Worm (Caenorhabditis elegans) whole organism, midembryonic: ENCODE measurements around the gene hrg-2.

Experiments
- T22C8.4 ChIP-seq: fragments of 200-800 bp; sonication (Bioruptor generic); IDR thresholded peaks from 2 replicates; pipeline ENCODE4 v1.3.6; 2022; ENCODE audit warnings: missing genetic modification characterization, missing compliant biosample characterization
- cog-1 ChIP-seq: sonication (generic microtip); optimal IDR thresholded peaks from 2 replicates; lab custom pipeline; 2016; ENCODE audit warnings: missing genetic modification characterization, missing compliant biosample characterization
- flt-1 ChIP-seq: fragments of 200-800 bp; sonication (Bioruptor generic); IDR thresholded peaks from 2 replicates; pipeline ENCODE4 v1.3.6; 2022; ENCODE audit warnings: missing genetic modification characterization, missing compliant biosample characterization
- klf-2 ChIP-seq: fragments of 200-800 bp; sonication (Bioruptor generic); conservative IDR thresholded peaks from 2 replicates; pipeline ENCODE4 v1.3.6; 2022; ENCODE audit warnings: missing genetic modification reagents, missing genetic modification characterization, missing compliant biosample characterization
- med-1 ChIP-seq: sonication (generic microtip); optimal IDR thresholded peaks from 2 replicates; lab custom pipeline; 2017; ENCODE audit warnings: missing genetic modification characterization, mild to moderate bottlenecking, missing compliant biosample characterization, antibody characterized with exemption, missing genetic modification reagents; ENCODE audit not compliant: insufficient read depth
- ref-1 ChIP-seq: fragments of 200-800 bp; sonication (Bioruptor generic); conservative IDR thresholded peaks from 2 replicates; pipeline ENCODE4 v1.3.6; 2022; ENCODE audit warnings: missing genetic modification reagents, missing genetic modification characterization, missing compliant biosample characterization
- tab-1 ChIP-seq: fragments of 200-800 bp; sonication (Bioruptor generic); IDR thresholded peaks from 2 replicates; pipeline ENCODE4 v1.3.6; 2022; ENCODE audit warnings: missing genetic modification characterization, missing compliant biosample characterization
- ztf-23 ChIP-seq: fragments of 200-800 bp; sonication (Bioruptor generic); IDR thresholded peaks from 2 replicates; pipeline ENCODE4 v1.3.6; 2022; ENCODE audit warnings: missing genetic modification reagents, missing genetic modification characterization, missing compliant biosample characterization
- ztf-29 ChIP-seq: fragments of 200-800 bp; sonication (Bioruptor generic); IDR thresholded peaks from 2 replicates; pipeline ENCODE4 v1.3.6; 2022; ENCODE audit warnings: missing genetic modification reagents, missing genetic modification characterization, missing compliant biosample characterization

The hrg-2 gene

ce11 chrV:12410416-12411001, at the start of gene hrg-2:
TSS of gene hrg-2 (minus strand) at chrV:12410513.
- TF ChIP-seq klf-2 (no peak), ztf-23 (GFP tag; lab: Robert Waterston, UW) (no peak), tab-1 (GFP tag; lab: Robert Waterston, UW) (no peak), cog-1 (tag; lab: Kevin White, UChicago) (no peak), med-1 (GFP tag; lab: Kevin White, UChicago) (no peak)

DNA sequence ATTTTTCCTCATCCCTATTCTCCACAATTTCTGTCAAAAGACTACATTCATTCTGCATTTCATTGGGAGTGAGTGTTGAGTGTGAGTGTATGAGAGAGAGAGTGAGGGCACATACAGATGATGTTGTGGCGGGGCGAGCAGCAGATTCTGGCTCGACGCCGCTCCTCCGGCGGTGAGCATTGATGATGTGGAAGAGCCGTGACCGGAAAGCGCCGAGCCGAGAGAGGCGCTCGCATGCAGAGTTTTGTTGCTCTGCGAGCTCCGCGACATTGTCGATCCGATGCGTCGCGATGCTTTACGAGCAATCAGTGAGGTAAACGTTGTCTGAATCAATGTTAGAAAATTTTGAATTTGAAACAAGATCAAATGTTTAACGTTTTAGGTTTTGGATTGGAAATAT, 45.4 kb upstream of the hrg-2 start:
- TF ChIP-seq T22C8.4 (GFP tag; lab: Robert Waterston, UW) (no peak), cog-1 (tag; lab: Kevin White, UChicago) (no peak), med-1 (GFP tag; lab: Kevin White, UChicago) (no peak), ztf-23 (GFP tag; lab: Robert Waterston, UW) (no peak), flt-1 (GFP tag; lab: Robert Waterston, UW) (no peak), klf-2 (no peak), ref-1 (GFP tag; lab: Robert Waterston, UW) (no peak), tab-1 (GFP tag; lab: Robert Waterston, UW) (no peak), ztf-29 (GFP tag; lab: Robert Waterston, UW) (no peak)

DNA sequence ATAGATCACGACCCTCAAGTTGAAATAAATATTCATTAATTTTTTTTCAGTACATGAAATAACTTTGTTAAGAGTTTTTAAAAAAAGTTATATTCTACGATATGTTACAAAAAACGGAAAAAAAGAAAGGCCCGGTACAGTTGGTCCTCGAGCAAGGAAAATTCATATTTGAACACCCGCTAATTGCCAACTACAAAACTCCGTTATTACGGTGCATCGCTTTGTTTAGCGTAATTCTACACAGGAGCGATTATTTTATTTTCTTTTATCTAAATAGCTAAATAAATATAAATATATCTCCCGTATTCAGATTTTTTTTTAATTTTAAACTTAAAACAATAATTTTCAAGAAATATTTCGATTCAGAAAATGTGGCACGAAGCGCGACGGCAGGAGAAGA, 40.1 kb upstream of the hrg-2 start, which contains the start of gene F28C1.1:
TSS of gene F28C1.1 (plus strand) at position 365 of the 400 bp plus-strand sequence.
- TF ChIP-seq flt-1 (GFP tag; lab: Robert Waterston, UW), result no peak

DNA sequence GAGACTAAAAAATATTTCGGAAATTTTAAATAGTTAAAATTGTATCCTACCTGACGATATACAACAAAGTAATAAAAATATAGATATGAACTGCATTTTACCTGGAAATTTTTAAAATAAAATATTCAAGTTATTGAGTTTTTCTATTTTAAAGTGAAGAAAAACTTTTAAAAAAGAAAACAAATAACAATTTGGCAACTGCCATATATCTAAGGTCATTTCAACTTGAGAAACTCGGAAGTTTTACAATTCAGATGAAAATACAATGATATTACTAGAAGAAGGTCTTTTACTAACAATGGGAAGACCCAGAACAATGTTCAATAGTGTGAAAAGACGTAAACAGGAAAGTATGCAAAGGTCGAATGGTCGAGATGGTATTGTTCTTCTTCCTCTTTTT, 39.6 kb upstream of the hrg-2 start, which contains the start of gene C54D10.10:
TSS of gene C54D10.10 (minus strand) at position 101 of the 400 bp plus-strand sequence.
- TF ChIP-seq med-1 (GFP tag; lab: Kevin White, UChicago) (no peak), T22C8.4 (GFP tag; lab: Robert Waterston, UW) (no peak), ref-1 (GFP tag; lab: Robert Waterston, UW) (no peak), ztf-29 (GFP tag; lab: Robert Waterston, UW) (no peak), ztf-23 (GFP tag; lab: Robert Waterston, UW) (no peak), klf-2 (no peak), tab-1 (GFP tag; lab: Robert Waterston, UW) (no peak), cog-1 (tag; lab: Kevin White, UChicago) (no peak), flt-1 (GFP tag; lab: Robert Waterston, UW) (no peak)

DNA sequence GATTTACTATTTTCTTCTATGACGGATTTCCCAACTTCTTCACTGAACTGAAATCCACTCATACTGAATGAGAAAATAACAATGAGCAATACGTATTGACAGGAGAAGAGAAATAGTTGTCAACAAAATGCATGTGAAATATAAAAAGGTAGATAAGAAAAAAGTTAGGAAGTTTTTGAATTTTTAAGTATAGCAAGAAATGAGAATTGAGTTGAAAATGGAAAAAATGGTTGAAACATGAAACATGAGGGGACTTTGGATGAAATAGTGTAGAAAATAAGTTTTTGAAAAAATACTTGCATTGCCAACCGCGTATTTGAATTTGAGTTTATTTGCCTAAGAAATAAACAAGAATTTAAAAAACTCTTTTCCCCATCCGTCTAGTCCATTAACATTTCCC, 36.6 kb upstream of the hrg-2 start, which contains the start of the genes pals-38 and C54D10.9:
TSS of gene pals-38 (minus strand) at position 101 of the 400 bp plus-strand sequence.
TSS of gene C54D10.9 (plus strand) at position 259 of the 400 bp plus-strand sequence.
- TF ChIP-seq klf-2 (no peak), ztf-29 (GFP tag; lab: Robert Waterston, UW) (no peak), ref-1 (GFP tag; lab: Robert Waterston, UW) (no peak), tab-1 (GFP tag; lab: Robert Waterston, UW) (no peak), med-1 (GFP tag; lab: Kevin White, UChicago) (no peak), flt-1 (GFP tag; lab: Robert Waterston, UW) (no peak), ztf-23 (GFP tag; lab: Robert Waterston, UW) (no peak), cog-1 (tag; lab: Kevin White, UChicago) (no peak), T22C8.4 (GFP tag; lab: Robert Waterston, UW) (no peak)

DNA sequence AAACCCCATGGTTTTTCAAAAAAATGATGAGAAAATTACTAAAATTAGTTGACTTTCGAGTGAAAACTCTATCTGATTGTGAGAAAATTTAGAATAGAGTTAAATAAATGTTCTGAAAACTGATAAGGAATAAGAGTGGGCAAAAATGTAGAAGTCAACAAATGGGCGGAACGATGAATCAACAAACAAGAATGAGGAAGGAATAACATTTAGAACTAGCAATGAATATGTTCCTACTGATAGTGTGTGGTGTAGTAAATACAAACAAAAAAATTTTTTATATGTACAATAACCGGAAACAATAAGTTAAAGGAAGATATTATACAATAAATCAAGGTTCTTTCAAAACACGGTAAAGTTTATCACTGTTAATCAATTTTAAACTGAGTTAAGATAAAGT, 33.4 kb upstream of the hrg-2 start, which contains the start of gene pals-39:
TSS of gene pals-39 (minus strand) at position 101 of the 400 bp plus-strand sequence.
- no peak for TF ChIP-seq cog-1 (tag; lab: Kevin White, UChicago)
- TF ChIP-seq med-1 (GFP tag; lab: Kevin White, UChicago), result no peak
- no peak for TF ChIP-seq klf-2
- TF ChIP-seq T22C8.4 (GFP tag; lab: Robert Waterston, UW), result no peak
- TF ChIP-seq ztf-23 (GFP tag; lab: Robert Waterston, UW), result no peak
- no peak for TF ChIP-seq tab-1 (GFP tag; lab: Robert Waterston, UW)
- TF ChIP-seq flt-1 (GFP tag; lab: Robert Waterston, UW), result no peak
- TF ChIP-seq ztf-29 (GFP tag; lab: Robert Waterston, UW), result no peak
- no peak for TF ChIP-seq ref-1 (GFP tag; lab: Robert Waterston, UW)

DNA sequence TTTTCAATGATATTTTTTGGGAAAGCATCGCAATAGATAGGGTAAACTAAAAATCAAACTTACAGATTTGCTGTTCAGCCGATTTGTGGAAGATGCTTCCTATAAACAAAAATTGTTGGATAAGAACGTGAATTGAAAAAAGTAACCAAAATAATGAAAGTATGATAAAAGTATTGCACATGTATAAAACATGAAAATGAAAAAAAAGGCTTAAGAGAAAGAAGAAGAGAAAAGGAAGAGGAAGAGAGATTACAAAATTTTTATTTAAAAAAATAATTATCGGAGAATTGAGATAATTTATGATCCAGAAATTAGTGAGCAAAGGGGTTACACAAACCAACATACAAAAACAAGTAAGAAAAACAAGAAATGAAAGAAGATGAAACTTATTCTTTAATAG, 31.1 kb upstream of the hrg-2 start, which contains the start of gene pals-37:
TSS of gene pals-37 (minus strand) at position 101 of the 400 bp plus-strand sequence.
- TF ChIP-seq ref-1 (GFP tag; lab: Robert Waterston, UW) (no peak), T22C8.4 (GFP tag; lab: Robert Waterston, UW) (no peak), flt-1 (GFP tag; lab: Robert Waterston, UW) (no peak), cog-1 (tag; lab: Kevin White, UChicago) (no peak), klf-2 (no peak), med-1 (GFP tag; lab: Kevin White, UChicago) (no peak), tab-1 (GFP tag; lab: Robert Waterston, UW) (no peak), ztf-23 (GFP tag; lab: Robert Waterston, UW) (no peak), ztf-29 (GFP tag; lab: Robert Waterston, UW) (no peak)

ce11 chrV:12433717-12434116, 23.4 kb upstream of the hrg-2 start, which contains the start of gene srh-25:
TSS of gene srh-25 (minus strand) at chrV:12433817.
- TF ChIP-seq ztf-23 (GFP tag; lab: Robert Waterston, UW) (no peak), med-1 (GFP tag; lab: Kevin White, UChicago) (no peak), tab-1 (GFP tag; lab: Robert Waterston, UW) (no peak), cog-1 (tag; lab: Kevin White, UChicago) (no peak), ztf-29 (GFP tag; lab: Robert Waterston, UW) (no peak), klf-2 (no peak), flt-1 (GFP tag; lab: Robert Waterston, UW) (no peak), ref-1 (GFP tag; lab: Robert Waterston, UW) (no peak)

ce11 chrV:12433105-12433504, 22.8 kb upstream of the hrg-2 start:
- TF ChIP-seq ztf-29 (GFP tag; lab: Robert Waterston, UW) (no peak), ref-1 (GFP tag; lab: Robert Waterston, UW) (no peak), klf-2 (no peak), T22C8.4 (GFP tag; lab: Robert Waterston, UW) (no peak), ztf-23 (GFP tag; lab: Robert Waterston, UW) (no peak), cog-1 (tag; lab: Kevin White, UChicago) (no peak), tab-1 (GFP tag; lab: Robert Waterston, UW) (no peak), med-1 (GFP tag; lab: Kevin White, UChicago) (no peak)
